Fruit fly (Drosophila melanogaster) whole organism, wandering third instar larva: ENCODE data around the gene lqf.

Experiments
- CG9705 ChIP-seq: fragments of 200-800 bp; sonication (Bioruptor generic); optimal IDR thresholded peaks from 2 replicates; lab custom pipeline; 2018; ENCODE audit warnings: missing biosample characterization, mild to moderate bottlenecking, missing genetic modification characterization
- Dif ChIP-seq: fragments of 200-275, 200-300 bp; sonication (Bioruptor generic); optimal IDR thresholded peaks from 2 replicates; lab custom pipeline; 2018; ENCODE audit warnings: missing biosample characterization, missing genetic modification characterization; ENCODE audit not compliant: partially characterized antibody
- GATAd ChIP-seq: sonication (Bioruptor generic); optimal IDR thresholded peaks from 2 replicates; lab custom pipeline; 2016; ENCODE audit warnings: missing biosample characterization, missing genetic modification characterization
- Hnf4 ChIP-seq: fragments of 200-800 bp; sonication (Bioruptor generic); optimal IDR thresholded peaks from 2 replicates; lab custom pipeline; 2016; ENCODE audit warnings: missing biosample characterization, mild to moderate bottlenecking, missing genetic modification characterization
- Mio ChIP-seq: sonication (Bioruptor generic); optimal IDR thresholded peaks from 2 replicates; lab custom pipeline; 2016; ENCODE audit warnings: missing biosample characterization, missing genetic modification characterization
- OdsH ChIP-seq: fragments of 200-800 bp; sonication (Bioruptor generic); optimal IDR thresholded peaks from 2 replicates; lab custom pipeline; 2016; ENCODE audit warnings: missing biosample characterization, mild to moderate bottlenecking, missing genetic modification characterization
- Rel ChIP-seq, 2 experiments: fragments of 200-800 bp; sonication (Bioruptor generic) in 1 of 2; optimal IDR thresholded peaks; 2 replicates in 1 of 2; 3 replicates in 1 of 2; lab custom pipeline; 2016 to 2019; ENCODE audit warnings: mild to moderate bottlenecking in 2 of 2, missing biosample characterization in 2 of 2, missing genetic modification characterization in 2 of 2, moderate library complexity in 1 of 2
- br ChIP-seq: fragments of 200-800 bp; sonication (Bioruptor generic); optimal IDR thresholded peaks from 2 replicates; lab custom pipeline; 2016; ENCODE audit warnings: missing biosample characterization, missing genetic modification characterization
- ey ChIP-seq: fragments of 200-800 bp; sonication (Bioruptor generic); optimal IDR thresholded peaks from 2 replicates; lab custom pipeline; 2016; ENCODE audit warnings: missing biosample characterization, missing genetic modification characterization
- lola ChIP-seq: fragments of >200 bp; optimal IDR thresholded peaks from 2 replicates; lab custom pipeline; 2017; ENCODE audit warnings: missing biosample characterization, missing genetic modification characterization
- pan ChIP-seq: fragments of >200 bp; optimal IDR thresholded peaks from 2 replicates; lab custom pipeline; 2017
- usp ChIP-seq: fragments of >200 bp; optimal IDR thresholded peaks from 2 replicates; lab custom pipeline; 2017; ENCODE audit warnings: missing biosample characterization, missing genetic modification characterization

dm6 chr3L:7519219-7519618 lies 9.4 kb upstream of the lqf start:
- TF ChIP-seq usp (GFP tag; lab: Kevin White, UChicago) (no peak), CG9705 (no peak), Rel (GFP tag; optimal IDR thresholded peaks at IDR 0.05; lab: Kevin White, UChicago) (no peak), Rel (tag; optimal IDR thresholded peaks at IDR 0.05; lab: Kevin White, UChicago) (peak; percentile 33), br (no peak), pan (lab: Kevin White, UChicago) (no peak), Mio (no peak), lola (GFP tag; lab: Kevin White, UChicago) (no peak), Dif (GFP tag; lab: Kevin White, UChicago) (no peak), OdsH (no peak), GATAd (GFP tag; lab: Kevin White, UChicago) (no peak), Hnf4 (GFP tag; lab: Kevin White, UChicago) (no peak), ey (GFP tag; lab: Kevin White, UChicago) (no peak)
